Worm (Caenorhabditis elegans) whole organism, L1 larva: ENCODE measurements around the gene tomm-22.

Source experiments
- C16A3.4 ChIP-seq: fragments of 150-350 bp; optimal IDR thresholded peaks from 2 replicates; lab custom pipeline; 2014; ENCODE audit warnings: missing biosample characterization, missing genetic modification characterization
- C34B4.2 ChIP-seq: sonication (generic microtip); optimal IDR thresholded peaks from 2 replicates; lab custom pipeline; 2017; ENCODE audit warnings: mild to moderate bottlenecking, missing genetic modification characterization, missing compliant biosample characterization
- aha-1 ChIP-seq: fragments of 150-350 bp; optimal IDR thresholded peaks from 2 replicates; lab custom pipeline; 2014; ENCODE audit warnings: missing biosample characterization, missing genetic modification characterization
- aly-2 ChIP-seq: fragments of 150-350 bp; optimal IDR thresholded peaks from 2 replicates; lab custom pipeline; 2014; ENCODE audit warnings: missing biosample characterization, missing genetic modification characterization
- ama-1 ChIP-seq: fragments of 150-350 bp; optimal IDR thresholded peaks from 2 replicates; lab custom pipeline; 2014
- ceh-63 ChIP-seq: fragments of 200-800 bp; sonication (Bioruptor generic); optimal IDR thresholded peaks from 2 replicates; lab custom pipeline; 2018; ENCODE audit warnings: mild to moderate bottlenecking, missing genetic modification characterization, missing compliant biosample characterization
- ceh-8 ChIP-seq: fragments of 200-800 bp; sonication (Bioruptor generic); optimal IDR thresholded peaks from 2 replicates; lab custom pipeline; 2018; ENCODE audit warnings: mild to moderate bottlenecking, missing genetic modification characterization, moderate library complexity, missing compliant biosample characterization
- ceh-90 ChIP-seq: sonication (generic microtip); optimal IDR thresholded peaks from 2 replicates; lab custom pipeline; 2016; ENCODE audit warnings: missing genetic modification characterization, missing compliant biosample characterization
- ces-1 ChIP-seq: fragments of 150-350 bp; optimal IDR thresholded peaks from 2 replicates; lab custom pipeline; 2014; ENCODE audit warnings: missing biosample characterization, missing genetic modification reagents, missing genetic modification characterization
- dpl-1 ChIP-seq, 3 experiments: fragments of 150-350 bp in 2 of 3; sonication (generic microtip) in 1 of 3; optimal IDR thresholded peaks; 2 replicates each; lab custom pipeline; 2014 to 2017; ENCODE audit warnings: missing biosample characterization in 3 of 3, missing genetic modification characterization in 3 of 3, missing genetic modification reagents in 3 of 3
- dsc-1 ChIP-seq: sonication (generic microtip); optimal IDR thresholded peaks from 2 replicates; lab custom pipeline; 2016; ENCODE audit warnings: mild to moderate bottlenecking, missing genetic modification characterization, missing compliant biosample characterization
- egl-27 ChIP-seq, 2 experiments: fragments of 150-350 bp in 1 of 2; sonication (generic microtip); optimal IDR thresholded peaks; 3 replicates each; lab custom pipeline; 2017 to 2018; ENCODE audit warnings: missing biosample characterization in 2 of 2, missing genetic modification characterization in 2 of 2, missing genetic modification reagents in 2 of 2
- elt-2 ChIP-seq: sonication (generic microtip); optimal IDR thresholded peaks from 2 replicates; lab custom pipeline; 2016; ENCODE audit warnings: missing genetic modification characterization, mild to moderate bottlenecking, inconsistent platforms, missing compliant biosample characterization, missing genetic modification reagents
- fkh-8 ChIP-seq: sonication (generic microtip); optimal IDR thresholded peaks from 2 replicates; lab custom pipeline; 2016; ENCODE audit warnings: mild to moderate bottlenecking, missing genetic modification characterization, missing compliant biosample characterization
- grh-1 ChIP-seq: fragments of 200-800 bp; sonication (Bioruptor generic); IDR thresholded peaks from 2 replicates; pipeline ENCODE4 v1.3.6; 2022; ENCODE audit warnings: missing genetic modification reagents, missing genetic modification characterization, missing compliant biosample characterization
- lin-13 ChIP-seq: fragments of 150-350 bp; optimal IDR thresholded peaks from 2 replicates; lab custom pipeline; 2014; ENCODE audit warnings: missing biosample characterization, missing genetic modification reagents, missing genetic modification characterization
- lin-14 ChIP-seq: fragments of 200-800 bp; sonication (Bioruptor generic); optimal IDR thresholded peaks from 2 replicates; lab custom pipeline; 2018; ENCODE audit warnings: mild to moderate bottlenecking, missing genetic modification characterization, moderate library complexity, missing compliant biosample characterization
- lin-15B ChIP-seq: fragments of 150-350 bp; sonication (generic microtip); optimal IDR thresholded peaks from 3 replicates; lab custom pipeline; 2014; ENCODE audit warnings: missing biosample characterization, missing genetic modification characterization
- lin-39 ChIP-seq: fragments of 150-350 bp; optimal IDR thresholded peaks from 2 replicates; lab custom pipeline; 2014; ENCODE audit warnings: missing biosample characterization, missing genetic modification reagents, missing genetic modification characterization
- lir-3 ChIP-seq: sonication (generic microtip); optimal IDR thresholded peaks from 2 replicates; lab custom pipeline; 2016; ENCODE audit warnings: mild to moderate bottlenecking, missing genetic modification characterization, moderate library complexity, missing compliant biosample characterization; ENCODE audit not compliant: poor library complexity
- lsy-2 ChIP-seq, 2 experiments: fragments of 150-350 bp; optimal IDR thresholded peaks; 2 replicates each; lab custom pipeline; 2014; ENCODE audit warnings: missing biosample characterization in 2 of 2, missing genetic modification characterization in 2 of 2
- mab-9 ChIP-seq: fragments of 200-800 bp; sonication (Bioruptor generic); IDR thresholded peaks from 2 replicates; pipeline ENCODE4 v1.3.6; 2022; ENCODE audit warnings: missing genetic modification reagents, missing genetic modification characterization, missing compliant biosample characterization
- mdl-1 ChIP-seq, 2 experiments: fragments of 150-350 bp; optimal IDR thresholded peaks; 2 replicates each; lab custom pipeline; 2014 to 2017; ENCODE audit warnings: missing biosample characterization in 2 of 2, missing genetic modification characterization in 2 of 2, inconsistent platforms in 1 of 2
- nhr-12 ChIP-seq: sonication (generic microtip); optimal IDR thresholded peaks from 2 replicates; lab custom pipeline; 2017; ENCODE audit warnings: missing biosample characterization, missing genetic modification characterization
- nhr-237 ChIP-seq: fragments of 150-350 bp; optimal IDR thresholded peaks from 2 replicates; lab custom pipeline; 2014; ENCODE audit warnings: missing biosample characterization, missing genetic modification characterization
- nhr-28 ChIP-seq: fragments of 150-350 bp; optimal IDR thresholded peaks from 2 replicates; lab custom pipeline; 2014; ENCODE audit warnings: missing biosample characterization, missing genetic modification characterization
- nhr-47 ChIP-seq: sonication (generic microtip); optimal IDR thresholded peaks from 2 replicates; lab custom pipeline; 2016; ENCODE audit warnings: mild to moderate bottlenecking, missing genetic modification characterization, moderate library complexity, missing compliant biosample characterization
- nhr-71 ChIP-seq: sonication (generic microtip); optimal IDR thresholded peaks from 2 replicates; lab custom pipeline; 2016; ENCODE audit warnings: mild to moderate bottlenecking, missing genetic modification characterization, moderate library complexity, missing compliant biosample characterization
- nhr-77 ChIP-seq: fragments of 150-350 bp; optimal IDR thresholded peaks from 2 replicates; lab custom pipeline; 2014; ENCODE audit warnings: missing biosample characterization, missing genetic modification characterization
- nhr-84 ChIP-seq: sonication (generic microtip); optimal IDR thresholded peaks from 2 replicates; lab custom pipeline; 2017; ENCODE audit warnings: missing biosample characterization, missing genetic modification characterization
- nhr-85 ChIP-seq: sonication (generic microtip); peaks from one replicate; lab custom pipeline; 2016; ENCODE audit warnings: missing genetic modification characterization, inconsistent platforms, missing compliant biosample characterization
- pag-3 ChIP-seq: sonication (generic microtip); optimal IDR thresholded peaks from 2 replicates; lab custom pipeline; 2017; ENCODE audit warnings: missing genetic modification characterization, mild to moderate bottlenecking, missing compliant biosample characterization, antibody characterized with exemption, borderline replicate concordance; ENCODE audit not compliant: insufficient read depth
- pax-3 ChIP-seq: fragments of 200-800 bp; sonication (Bioruptor generic); optimal IDR thresholded peaks from 2 replicates; lab custom pipeline; 2018; ENCODE audit warnings: mild to moderate bottlenecking, missing genetic modification characterization, moderate library complexity, missing compliant biosample characterization
- pqm-1 ChIP-seq: sonication (generic microtip); optimal IDR thresholded peaks from 3 replicates; lab custom pipeline; 2017; ENCODE audit warnings: missing biosample characterization, missing genetic modification characterization
- snpc-4 ChIP-seq: fragments of 150-350 bp; optimal IDR thresholded peaks from 2 replicates; lab custom pipeline; 2014; ENCODE audit warnings: missing biosample characterization, missing genetic modification characterization
- swsn-7 ChIP-seq: sonication (generic microtip); optimal IDR thresholded peaks from 2 replicates; lab custom pipeline; 2016; ENCODE audit warnings: missing genetic modification characterization, missing compliant biosample characterization
- tbx-2 ChIP-seq: sonication (generic microtip); optimal IDR thresholded peaks from 2 replicates; lab custom pipeline; 2016; ENCODE audit warnings: missing genetic modification characterization, missing compliant biosample characterization
- tlp-1 ChIP-seq: fragments of 150-350 bp; optimal IDR thresholded peaks from 2 replicates; lab custom pipeline; 2014; ENCODE audit warnings: missing biosample characterization, missing genetic modification characterization
- unc-130 ChIP-seq: fragments of 150-350 bp; optimal IDR thresholded peaks from 2 replicates; lab custom pipeline; 2017; ENCODE audit warnings: missing biosample characterization, missing genetic modification characterization, inconsistent platforms
- unc-30 ChIP-seq: sonication (generic microtip); optimal IDR thresholded peaks from 2 replicates; lab custom pipeline; 2017; ENCODE audit warnings: missing biosample characterization, missing genetic modification characterization
- unc-62 ChIP-seq: fragments of 150-350 bp; optimal IDR thresholded peaks from 2 replicates; lab custom pipeline; 2014; ENCODE audit warnings: missing biosample characterization, missing genetic modification reagents, missing genetic modification characterization
- unc-86 ChIP-seq: sonication (generic microtip); optimal IDR thresholded peaks from 2 replicates; lab custom pipeline; 2016; ENCODE audit warnings: missing genetic modification characterization, missing compliant biosample characterization
- vab-15 ChIP-seq: sonication (generic microtip); optimal IDR thresholded peaks from 2 replicates; lab custom pipeline; 2017; ENCODE audit warnings: missing genotype, mild to moderate bottlenecking, missing genetic modification characterization, missing compliant biosample characterization
- xbp-1 ChIP-seq: sonication (generic microtip); optimal IDR thresholded peaks from 2 replicates; lab custom pipeline; 2016; ENCODE audit warnings: missing genetic modification characterization, missing compliant biosample characterization
- zag-1 ChIP-seq: fragments of 150-350 bp; optimal IDR thresholded peaks from 2 replicates; lab custom pipeline; 2014; ENCODE audit warnings: missing biosample characterization, missing genetic modification characterization
- ztf-4 ChIP-seq: fragments of 150-350 bp; optimal IDR thresholded peaks from 2 replicates; lab custom pipeline; 2014; ENCODE audit warnings: missing biosample characterization, missing genetic modification characterization

Gene tomm-22

ce11 chrII:475890-476420 lies 5.7 kb upstream of the tomm-22 start, which contains the start of gene nsun-1 (continued):
- TF ChIP-seq C16A3.4 (tag; lab: Kevin White, UChicago) (peak; percentile 61), zag-1 (no peak), ceh-63 (no peak), fkh-8 (tag; lab: Kevin White, UChicago) (peak; percentile 63), pag-3 (tag; lab: Kevin White, UChicago) (no peak), C34B4.2 (tag; lab: Kevin White, UChicago) (no peak), nhr-77 (no peak), grh-1 (0 out of 2 replicates have a peak, but pooled peaks have one; percentile 12), xbp-1 (tag; lab: Kevin White, UChicago) (peak; percentile 43), lin-13 (GFP tag; lab: Kevin White, UChicago) (no peak), unc-86 (tag; lab: Kevin White, UChicago) (peak; percentile 28), ces-1 (GFP tag; lab: Kevin White, UChicago) (no peak), mdl-1 (tag; optimal IDR thresholded peaks at IDR 0.05; lab: Kevin White, UChicago) (no peak), lir-3 (tag; lab: Kevin White, UChicago) (peak; percentile 72), elt-2 (no peak), nhr-71 (tag; lab: Kevin White, UChicago) (no peak), ceh-8 (GFP tag; lab: Kevin White, UChicago) (no peak), nhr-28 (tag; lab: Kevin White, UChicago) (no peak), snpc-4 (tag; lab: Kevin White, UChicago) (no peak), pax-3 (peak; percentile 28), aly-2 (tag; lab: Kevin White, UChicago) (no peak), nhr-237 (tag; lab: Kevin White, UChicago) (no peak), nhr-12 (tag; lab: Kevin White, UChicago) (no peak), lin-14 (GFP tag; lab: Kevin White, UChicago) (no peak), tbx-2 (peak; percentile 64), vab-15 (tag; lab: Kevin White, UChicago) (no peak), ztf-4 (tag; lab: Kevin White, UChicago) (no peak), dsc-1 (no peak), pqm-1 (tag; lab: Kevin White, UChicago) (no peak), dpl-1 (GFP tag; optimal IDR thresholded peaks at IDR 0.05; lab: Kevin White, UChicago) (peak; percentile 36 to 69 (median 44)), nhr-47 (tag; lab: Kevin White, UChicago) (no peak), lin-39 (tag; lab: Kevin White, UChicago) (no peak), aha-1 (tag; lab: Kevin White, UChicago) (no peak), unc-62 (no peak), mab-9 (GFP tag; lab: Robert Waterston, UW) (no peak), ama-1 (no peak), egl-27 (tag; optimal IDR thresholded peaks at IDR 0.05; lab: Kevin White, UChicago) (no peak), ceh-90 (tag; lab: Kevin White, UChicago) (peak; percentile 78), nhr-84 (tag; lab: Kevin White, UChicago) (no peak), tlp-1 (tag; lab: Kevin White, UChicago) (no peak), lin-15B (peak; percentile 71), lsy-2 (tag; optimal IDR thresholded peaks at IDR 0.05; lab: Kevin White, UChicago) (peak; percentile 27 to 66), unc-30 (no peak)

ce11 chrII:475312-475711 lies 5.0 kb upstream of the tomm-22 start:
- TF ChIP-seq unc-130 (tag; lab: Kevin White, UChicago) (no peak), nhr-85 (tag; lab: Kevin White, UChicago) (peak; percentile 58), swsn-7 (tag; lab: Kevin White, UChicago) (no peak)
- TF ChIP-seq, all 84 proteins: peak for 1
